Fruit fly (Drosophila melanogaster) whole organism, wandering third instar larva: ENCODE measurements around the gene CG16736.
A peak's percentile ranks its signal among the peaks of the same experiment; 100 is the strongest.

Experiments used
- Abd-B ChIP-seq: fragments of >200 bp; optimal IDR thresholded peaks from 2 replicates; lab custom pipeline; 2017; ENCODE audit warnings: missing biosample characterization, missing genetic modification characterization
- CG32264 ChIP-seq: fragments of 200-800 bp; sonication (Bioruptor generic); optimal IDR thresholded peaks from 2 replicates; lab custom pipeline; 2016; ENCODE audit warnings: missing biosample characterization, missing genetic modification characterization
- CG9705 ChIP-seq: fragments of 200-800 bp; sonication (Bioruptor generic); optimal IDR thresholded peaks from 2 replicates; lab custom pipeline; 2018; ENCODE audit warnings: missing biosample characterization, mild to moderate bottlenecking, missing genetic modification characterization
- CrebA ChIP-seq: fragments of 200-800 bp; sonication (Bioruptor generic); optimal IDR thresholded peaks from 2 replicates; lab custom pipeline; 2016; ENCODE audit warnings: missing biosample characterization, mild to moderate bottlenecking, missing genetic modification characterization, borderline replicate concordance
- Dfd ChIP-seq: fragments of >200 bp; optimal IDR thresholded peaks from 2 replicates; lab custom pipeline; 2017; ENCODE audit warnings: missing biosample characterization, missing genetic modification characterization
- Dif ChIP-seq: fragments of 200-275, 200-300 bp; sonication (Bioruptor generic); optimal IDR thresholded peaks from 2 replicates; lab custom pipeline; 2018; ENCODE audit warnings: missing biosample characterization, missing genetic modification characterization; ENCODE audit not compliant: partially characterized antibody
- GATAd ChIP-seq: sonication (Bioruptor generic); optimal IDR thresholded peaks from 2 replicates; lab custom pipeline; 2016; ENCODE audit warnings: missing biosample characterization, missing genetic modification characterization
- HLH106 ChIP-seq: fragments of 200-800 bp; optimal IDR thresholded peaks from 3 replicates; lab custom pipeline; 2019; ENCODE audit warnings: missing biosample characterization, mild to moderate bottlenecking, missing genetic modification characterization, moderate library complexity
- Hnf4 ChIP-seq: fragments of 200-800 bp; sonication (Bioruptor generic); optimal IDR thresholded peaks from 2 replicates; lab custom pipeline; 2016; ENCODE audit warnings: missing biosample characterization, mild to moderate bottlenecking, missing genetic modification characterization
- Hr78 ChIP-seq: fragments of >200 bp; optimal IDR thresholded peaks from 2 replicates; lab custom pipeline; 2017; ENCODE audit warnings: missing biosample characterization, missing genetic modification characterization
- Hr83 ChIP-seq: fragments of 200-300 bp; sonication (Bioruptor generic); optimal IDR thresholded peaks from 2 replicates; lab custom pipeline; 2016; ENCODE audit warnings: missing biosample characterization, mild to moderate bottlenecking, missing genetic modification characterization, moderate library complexity; ENCODE audit not compliant: poor library complexity, severe bottlenecking
- Jra ChIP-seq: sonication (Bioruptor generic); optimal IDR thresholded peaks from 2 replicates; lab custom pipeline; 2016; ENCODE audit warnings: missing biosample characterization, missing genetic modification characterization
- Mio ChIP-seq: sonication (Bioruptor generic); optimal IDR thresholded peaks from 2 replicates; lab custom pipeline; 2016; ENCODE audit warnings: missing biosample characterization, missing genetic modification characterization
- Myc ChIP-seq: fragments of >200 bp; optimal IDR thresholded peaks from 2 replicates; lab custom pipeline; 2017
- N ChIP-seq: fragments of >200 bp; optimal IDR thresholded peaks from 2 replicates; lab custom pipeline; 2018; ENCODE audit warnings: missing biosample characterization, missing external identifiers, missing genetic modification characterization
- OdsH ChIP-seq: fragments of 200-800 bp; sonication (Bioruptor generic); optimal IDR thresholded peaks from 2 replicates; lab custom pipeline; 2016; ENCODE audit warnings: missing biosample characterization, mild to moderate bottlenecking, missing genetic modification characterization
- Rel ChIP-seq, 2 experiments: fragments of 200-800 bp; sonication (Bioruptor generic) in 1 of 2; optimal IDR thresholded peaks; 2 replicates in 1 of 2; 3 replicates in 1 of 2; lab custom pipeline; 2016 to 2019; ENCODE audit warnings: mild to moderate bottlenecking in 2 of 2, missing biosample characterization in 2 of 2, missing genetic modification characterization in 2 of 2, moderate library complexity in 1 of 2
- Sp1 ChIP-seq: fragments of 200-800 bp; sonication (Bioruptor generic); optimal IDR thresholded peaks from 3 replicates; lab custom pipeline; 2019; ENCODE audit warnings: missing biosample characterization, mild to moderate bottlenecking, missing genetic modification characterization, moderate library complexity
- Vsx2 ChIP-seq: fragments of 200-300, 225-300 bp; sonication (Bioruptor generic); optimal IDR thresholded peaks from 2 replicates; lab custom pipeline; 2018; ENCODE audit warnings: missing biosample characterization, missing genetic modification characterization; ENCODE audit not compliant: partially characterized antibody
- br ChIP-seq: fragments of 200-800 bp; sonication (Bioruptor generic); optimal IDR thresholded peaks from 2 replicates; lab custom pipeline; 2016; ENCODE audit warnings: missing biosample characterization, missing genetic modification characterization
- brk ChIP-seq: fragments of 200-800 bp; sonication (Bioruptor generic); optimal IDR thresholded peaks from 2 replicates; lab custom pipeline; 2016; ENCODE audit warnings: missing biosample characterization, mild to moderate bottlenecking, missing genetic modification characterization
- dl ChIP-seq, 2 experiments: fragments of 175-275, 200-275 bp in 1 of 2; fragments of 200-275 bp in 1 of 2; sonication (Bioruptor generic); optimal IDR thresholded peaks; lab custom pipeline; 2018; ENCODE audit warnings: mild to moderate bottlenecking in 2 of 2, missing biosample characterization in 2 of 2, missing genetic modification characterization in 2 of 2, moderate library complexity in 2 of 2; ENCODE audit not compliant: partially characterized antibody in 2 of 2, insufficient read depth in 1 of 2
- dmrt93B ChIP-seq: fragments of 200-800 bp; sonication (Bioruptor generic); optimal IDR thresholded peaks from 2 replicates; lab custom pipeline; 2018; ENCODE audit warnings: missing biosample characterization, mild to moderate bottlenecking, missing genetic modification characterization
- dsf ChIP-seq: sonication (Bioruptor generic); optimal IDR thresholded peaks from 2 replicates; lab custom pipeline; 2016; ENCODE audit warnings: missing biosample characterization, missing genetic modification characterization, borderline replicate concordance
- ey ChIP-seq: fragments of 200-800 bp; sonication (Bioruptor generic); optimal IDR thresholded peaks from 2 replicates; lab custom pipeline; 2016; ENCODE audit warnings: missing biosample characterization, missing genetic modification characterization
- foxo ChIP-seq, 2 experiments: fragments of 200-800 bp; sonication (Bioruptor generic); optimal IDR thresholded peaks; 2 replicates in 1 of 2; 3 replicates in 1 of 2; lab custom pipeline; 2016 to 2017; ENCODE audit warnings: missing biosample characterization in 2 of 2, missing genetic modification characterization in 2 of 2
- fru ChIP-seq: fragments of 200-800 bp; sonication (Bioruptor generic); optimal IDR thresholded peaks from 3 replicates; lab custom pipeline; 2016; ENCODE audit warnings: missing biosample characterization, mild to moderate bottlenecking, missing genetic modification characterization
- h ChIP-seq: fragments of 200-800 bp; sonication (Bioruptor generic); optimal IDR thresholded peaks from 3 replicates; lab custom pipeline; 2016; ENCODE audit warnings: missing biosample characterization, mild to moderate bottlenecking, missing genetic modification characterization
- jim ChIP-seq: fragments of 175-275, 200-325 bp; sonication (Bioruptor generic); optimal IDR thresholded peaks from 2 replicates; lab custom pipeline; 2016; ENCODE audit warnings: missing biosample characterization, mild to moderate bottlenecking, missing genetic modification characterization
- lola ChIP-seq: fragments of >200 bp; optimal IDR thresholded peaks from 2 replicates; lab custom pipeline; 2017; ENCODE audit warnings: missing biosample characterization, missing genetic modification characterization
- pan ChIP-seq: fragments of >200 bp; optimal IDR thresholded peaks from 2 replicates; lab custom pipeline; 2017
- psq ChIP-seq: fragments of 200-800 bp; sonication (Bioruptor generic); optimal IDR thresholded peaks from 3 replicates; lab custom pipeline; 2017; ENCODE audit warnings: missing biosample characterization, mild to moderate bottlenecking, missing genetic modification characterization, moderate library complexity
- rgr ChIP-seq: fragments of 200-800 bp; sonication (Bioruptor generic); optimal IDR thresholded peaks from 3 replicates; lab custom pipeline; 2016; ENCODE audit warnings: missing biosample characterization, mild to moderate bottlenecking, missing genetic modification characterization
- sage ChIP-seq: fragments of 200-800 bp; sonication (Bioruptor generic); optimal IDR thresholded peaks from 2 replicates; lab custom pipeline; 2016; ENCODE audit warnings: missing biosample characterization, mild to moderate bottlenecking, missing genetic modification characterization
- sv ChIP-seq: fragments of 200-800 bp; sonication (Bioruptor generic); optimal IDR thresholded peaks from 3 replicates; lab custom pipeline; 2016; ENCODE audit warnings: missing biosample characterization, missing genetic modification characterization
- tai ChIP-seq: sonication (Bioruptor generic); optimal IDR thresholded peaks from 2 replicates; lab custom pipeline; 2016; ENCODE audit warnings: missing biosample characterization, missing genetic modification characterization
- usp ChIP-seq: fragments of >200 bp; optimal IDR thresholded peaks from 2 replicates; lab custom pipeline; 2017; ENCODE audit warnings: missing biosample characterization, missing genetic modification characterization
- woc ChIP-seq: sonication (Bioruptor generic); optimal IDR thresholded peaks from 2 replicates; lab custom pipeline; 2016; ENCODE audit warnings: missing biosample characterization, mild to moderate bottlenecking, missing genetic modification characterization

CG16736 gene

DNA sequence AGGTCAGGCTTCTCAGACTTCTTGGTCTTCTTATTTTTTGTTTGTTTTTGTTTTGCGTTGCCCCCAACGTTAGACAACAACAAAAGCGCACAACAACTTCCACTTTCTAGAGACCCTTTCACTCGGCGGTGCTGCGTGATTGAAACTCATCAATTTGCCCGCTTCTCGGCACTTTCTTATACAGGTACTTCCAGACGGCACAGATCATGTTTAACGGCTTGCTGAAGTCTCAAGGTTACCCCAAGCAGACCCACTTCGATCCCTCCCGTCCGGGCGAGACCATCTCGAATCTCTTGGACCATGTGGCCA lies 7.8 kb downstream of the CG16736 start:
- no peak for TF ChIP-seq ey (GFP tag; lab: Kevin White, UChicago)
- TF ChIP-seq N, result no peak
- TF ChIP-seq rgr (GFP tag; lab: Kevin White, UChicago), result no peak
- no peak for TF ChIP-seq Rel (GFP tag; optimal IDR thresholded peaks at IDR 0.05; lab: Kevin White, UChicago)
- no peak for TF ChIP-seq Rel (tag; optimal IDR thresholded peaks at IDR 0.05; lab: Kevin White, UChicago)
- TF ChIP-seq foxo (GFP tag; optimal IDR thresholded peaks at IDR 0.05; lab: Kevin White, UChicago), result no peak
- TF ChIP-seq jim (GFP tag; lab: Kevin White, UChicago), result no peak
- no peak for TF ChIP-seq usp (GFP tag; lab: Kevin White, UChicago)
- TF ChIP-seq Dfd (GFP tag; lab: Kevin White, UChicago), result no peak
- no peak for TF ChIP-seq Vsx2
- no peak for TF ChIP-seq h (GFP tag; lab: Kevin White, UChicago)
- no peak for TF ChIP-seq tai
- TF ChIP-seq Sp1 (GFP tag; lab: Kevin White, UChicago), result no peak

DNA sequence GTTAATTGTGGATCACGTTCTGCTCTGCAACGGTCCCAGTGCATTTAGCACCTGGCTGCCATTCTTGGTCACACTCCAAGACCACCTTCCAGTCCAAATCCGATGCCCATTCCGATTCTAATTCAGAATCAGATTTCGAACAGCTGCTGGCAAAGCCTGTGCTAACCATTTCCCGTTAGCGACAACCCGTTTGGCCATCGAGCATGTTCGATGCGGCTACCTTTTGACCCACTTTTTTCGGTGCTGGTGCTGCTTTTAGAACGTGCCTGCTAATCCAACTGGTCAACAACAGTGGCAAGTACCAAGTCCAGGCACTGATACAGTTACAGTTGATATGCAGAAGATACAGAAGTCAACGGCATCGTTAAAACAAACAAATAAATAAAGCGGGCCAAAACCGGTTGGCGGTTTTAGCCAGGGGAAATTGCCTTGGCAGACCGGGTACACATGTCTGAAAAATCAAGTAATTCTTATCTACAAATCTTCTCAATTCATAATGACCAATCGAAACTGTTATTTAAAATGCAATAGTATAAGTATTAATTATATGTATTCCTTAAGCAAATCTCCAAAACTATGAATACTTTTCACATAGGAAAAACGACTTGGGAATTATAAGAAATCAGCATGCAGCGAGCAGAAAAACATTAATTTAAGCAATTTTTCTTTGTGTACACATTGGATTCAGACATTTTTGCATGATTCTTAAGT lies 8.3 kb downstream of the CG16736 start:
- no peak for TF ChIP-seq CG32264 (GFP tag; lab: Kevin White, UChicago)
- TF ChIP-seq Hr83 (GFP tag; lab: Kevin White, UChicago), result no peak
- TF ChIP-seq rgr (GFP tag; lab: Kevin White, UChicago), result no peak
- TF ChIP-seq Jra (GFP tag; lab: Kevin White, UChicago), result no peak
- TF ChIP-seq psq (GFP tag; lab: Kevin White, UChicago), result no peak
- TF ChIP-seq fru (GFP tag; lab: Kevin White, UChicago), result peak; percentile 25
- TF ChIP-seq br, result no peak
- TF ChIP-seq foxo (GFP tag; optimal IDR thresholded peaks at IDR 0.05; lab: Kevin White, UChicago), result peak in 1 of 2 experiments; percentile 5
- TF ChIP-seq Myc (lab: Kevin White, UChicago), result no peak
- no peak for TF ChIP-seq Dif (GFP tag; lab: Kevin White, UChicago)
- TF ChIP-seq Dfd (GFP tag; lab: Kevin White, UChicago), result no peak
- TF ChIP-seq brk (GFP tag; lab: Kevin White, UChicago), result no peak
- no peak for TF ChIP-seq sv (GFP tag; lab: Kevin White, UChicago)
- TF ChIP-seq GATAd (GFP tag; lab: Kevin White, UChicago), result no peak
- no peak for TF ChIP-seq Hr78 (GFP tag; lab: Kevin White, UChicago)
- TF ChIP-seq Hnf4 (GFP tag; lab: Kevin White, UChicago), result no peak
- TF ChIP-seq h (GFP tag; lab: Kevin White, UChicago), result peak; percentile 26
- no peak for TF ChIP-seq dl (GFP tag; optimal IDR thresholded peaks at IDR 0.05; lab: Kevin White, UChicago; ENCODE audit: insufficient read depth in 1 of 2, partially characterized antibody in 2 of 2)
- TF ChIP-seq dmrt93B, result no peak
- no peak for TF ChIP-seq OdsH (GFP tag; lab: Kevin White, UChicago)
- TF ChIP-seq CG9705 (GFP tag; lab: Kevin White, UChicago), result no peak
- TF ChIP-seq sage (GFP tag; lab: Kevin White, UChicago), result no peak
- TF ChIP-seq dsf (GFP tag; lab: Kevin White, UChicago), result no peak
- TF ChIP-seq Mio (GFP tag; lab: Kevin White, UChicago), result no peak
- peak; percentile 16 for TF ChIP-seq woc (GFP tag; lab: Kevin White, UChicago)
- no peak for TF ChIP-seq lola (GFP tag; lab: Kevin White, UChicago)
- TF ChIP-seq tai, result no peak
- peak; percentile 26 for TF ChIP-seq Sp1 (GFP tag; lab: Kevin White, UChicago)
- no peak for TF ChIP-seq usp (GFP tag; lab: Kevin White, UChicago)
- no peak for TF ChIP-seq jim (GFP tag; lab: Kevin White, UChicago)
- no peak for TF ChIP-seq N
- no peak for TF ChIP-seq ey (GFP tag; lab: Kevin White, UChicago)
- no peak for TF ChIP-seq Abd-B
- TF ChIP-seq pan, result no peak
- TF ChIP-seq Rel (GFP tag; optimal IDR thresholded peaks at IDR 0.05; lab: Kevin White, UChicago), result no peak
- TF ChIP-seq Rel (tag; optimal IDR thresholded peaks at IDR 0.05; lab: Kevin White, UChicago), result no peak
- TF ChIP-seq HLH106 (tag; lab: Kevin White, UChicago), result peak; percentile 32
- TF ChIP-seq CrebA (GFP tag; lab: Kevin White, UChicago), result no peak
- TF ChIP-seq Vsx2, result peak; percentile 27
